Fruit fly (Drosophila melanogaster) whole organism, wandering third instar larva: ENCODE measurements around the gene tra.

Experiments used
- Abd-B ChIP-seq: fragments of >200 bp; optimal IDR thresholded peaks from 2 replicates; lab custom pipeline; 2017; ENCODE audit warnings: missing biosample characterization, missing genetic modification characterization
- CG32264 ChIP-seq: fragments of 200-800 bp; sonication (Bioruptor generic); optimal IDR thresholded peaks from 2 replicates; lab custom pipeline; 2016; ENCODE audit warnings: missing biosample characterization, missing genetic modification characterization
- CG9705 ChIP-seq: fragments of 200-800 bp; sonication (Bioruptor generic); optimal IDR thresholded peaks from 2 replicates; lab custom pipeline; 2018; ENCODE audit warnings: missing biosample characterization, mild to moderate bottlenecking, missing genetic modification characterization
- CrebA ChIP-seq: fragments of 200-800 bp; sonication (Bioruptor generic); optimal IDR thresholded peaks from 2 replicates; lab custom pipeline; 2016; ENCODE audit warnings: missing biosample characterization, mild to moderate bottlenecking, missing genetic modification characterization, borderline replicate concordance
- Dfd ChIP-seq: fragments of >200 bp; optimal IDR thresholded peaks from 2 replicates; lab custom pipeline; 2017; ENCODE audit warnings: missing biosample characterization, missing genetic modification characterization
- GATAd ChIP-seq: sonication (Bioruptor generic); optimal IDR thresholded peaks from 2 replicates; lab custom pipeline; 2016; ENCODE audit warnings: missing biosample characterization, missing genetic modification characterization
- HLH106 ChIP-seq: fragments of 200-800 bp; optimal IDR thresholded peaks from 3 replicates; lab custom pipeline; 2019; ENCODE audit warnings: missing biosample characterization, mild to moderate bottlenecking, missing genetic modification characterization, moderate library complexity
- Hr83 ChIP-seq: fragments of 200-300 bp; sonication (Bioruptor generic); optimal IDR thresholded peaks from 2 replicates; lab custom pipeline; 2016; ENCODE audit warnings: missing biosample characterization, mild to moderate bottlenecking, missing genetic modification characterization, moderate library complexity; ENCODE audit not compliant: poor library complexity, severe bottlenecking
- Jra ChIP-seq: sonication (Bioruptor generic); optimal IDR thresholded peaks from 2 replicates; lab custom pipeline; 2016; ENCODE audit warnings: missing biosample characterization, missing genetic modification characterization
- Mio ChIP-seq: sonication (Bioruptor generic); optimal IDR thresholded peaks from 2 replicates; lab custom pipeline; 2016; ENCODE audit warnings: missing biosample characterization, missing genetic modification characterization
- Myc ChIP-seq: fragments of >200 bp; optimal IDR thresholded peaks from 2 replicates; lab custom pipeline; 2017
- N ChIP-seq: fragments of >200 bp; optimal IDR thresholded peaks from 2 replicates; lab custom pipeline; 2018; ENCODE audit warnings: missing biosample characterization, missing external identifiers, missing genetic modification characterization
- OdsH ChIP-seq: fragments of 200-800 bp; sonication (Bioruptor generic); optimal IDR thresholded peaks from 2 replicates; lab custom pipeline; 2016; ENCODE audit warnings: missing biosample characterization, mild to moderate bottlenecking, missing genetic modification characterization
- Rel ChIP-seq, 2 experiments: fragments of 200-800 bp; sonication (Bioruptor generic) in 1 of 2; optimal IDR thresholded peaks; 2 replicates in 1 of 2; 3 replicates in 1 of 2; lab custom pipeline; 2016 to 2019; ENCODE audit warnings: mild to moderate bottlenecking in 2 of 2, missing biosample characterization in 2 of 2, missing genetic modification characterization in 2 of 2, moderate library complexity in 1 of 2
- Vsx2 ChIP-seq: fragments of 200-300, 225-300 bp; sonication (Bioruptor generic); optimal IDR thresholded peaks from 2 replicates; lab custom pipeline; 2018; ENCODE audit warnings: missing biosample characterization, missing genetic modification characterization; ENCODE audit not compliant: partially characterized antibody
- br ChIP-seq: fragments of 200-800 bp; sonication (Bioruptor generic); optimal IDR thresholded peaks from 2 replicates; lab custom pipeline; 2016; ENCODE audit warnings: missing biosample characterization, missing genetic modification characterization
- brk ChIP-seq: fragments of 200-800 bp; sonication (Bioruptor generic); optimal IDR thresholded peaks from 2 replicates; lab custom pipeline; 2016; ENCODE audit warnings: missing biosample characterization, mild to moderate bottlenecking, missing genetic modification characterization
- dl ChIP-seq, 2 experiments: fragments of 175-275, 200-275 bp in 1 of 2; fragments of 200-275 bp in 1 of 2; sonication (Bioruptor generic); optimal IDR thresholded peaks; lab custom pipeline; 2018; ENCODE audit warnings: mild to moderate bottlenecking in 2 of 2, missing biosample characterization in 2 of 2, missing genetic modification characterization in 2 of 2, moderate library complexity in 2 of 2; ENCODE audit not compliant: partially characterized antibody in 2 of 2, insufficient read depth in 1 of 2
- dmrt93B ChIP-seq: fragments of 200-800 bp; sonication (Bioruptor generic); optimal IDR thresholded peaks from 2 replicates; lab custom pipeline; 2018; ENCODE audit warnings: missing biosample characterization, mild to moderate bottlenecking, missing genetic modification characterization
- ey ChIP-seq: fragments of 200-800 bp; sonication (Bioruptor generic); optimal IDR thresholded peaks from 2 replicates; lab custom pipeline; 2016; ENCODE audit warnings: missing biosample characterization, missing genetic modification characterization
- foxo ChIP-seq, 2 experiments: fragments of 200-800 bp; sonication (Bioruptor generic); optimal IDR thresholded peaks; 2 replicates in 1 of 2; 3 replicates in 1 of 2; lab custom pipeline; 2016 to 2017; ENCODE audit warnings: missing biosample characterization in 2 of 2, missing genetic modification characterization in 2 of 2
- fru ChIP-seq: fragments of 200-800 bp; sonication (Bioruptor generic); optimal IDR thresholded peaks from 3 replicates; lab custom pipeline; 2016; ENCODE audit warnings: missing biosample characterization, mild to moderate bottlenecking, missing genetic modification characterization
- h ChIP-seq: fragments of 200-800 bp; sonication (Bioruptor generic); optimal IDR thresholded peaks from 3 replicates; lab custom pipeline; 2016; ENCODE audit warnings: missing biosample characterization, mild to moderate bottlenecking, missing genetic modification characterization
- jim ChIP-seq: fragments of 175-275, 200-325 bp; sonication (Bioruptor generic); optimal IDR thresholded peaks from 2 replicates; lab custom pipeline; 2016; ENCODE audit warnings: missing biosample characterization, mild to moderate bottlenecking, missing genetic modification characterization
- lola ChIP-seq: fragments of >200 bp; optimal IDR thresholded peaks from 2 replicates; lab custom pipeline; 2017; ENCODE audit warnings: missing biosample characterization, missing genetic modification characterization
- pan ChIP-seq: fragments of >200 bp; optimal IDR thresholded peaks from 2 replicates; lab custom pipeline; 2017
- psq ChIP-seq: fragments of 200-800 bp; sonication (Bioruptor generic); optimal IDR thresholded peaks from 3 replicates; lab custom pipeline; 2017; ENCODE audit warnings: missing biosample characterization, mild to moderate bottlenecking, missing genetic modification characterization, moderate library complexity
- rgr ChIP-seq: fragments of 200-800 bp; sonication (Bioruptor generic); optimal IDR thresholded peaks from 3 replicates; lab custom pipeline; 2016; ENCODE audit warnings: missing biosample characterization, mild to moderate bottlenecking, missing genetic modification characterization
- sage ChIP-seq: fragments of 200-800 bp; sonication (Bioruptor generic); optimal IDR thresholded peaks from 2 replicates; lab custom pipeline; 2016; ENCODE audit warnings: missing biosample characterization, mild to moderate bottlenecking, missing genetic modification characterization
- sv ChIP-seq: fragments of 200-800 bp; sonication (Bioruptor generic); optimal IDR thresholded peaks from 3 replicates; lab custom pipeline; 2016; ENCODE audit warnings: missing biosample characterization, missing genetic modification characterization
- usp ChIP-seq: fragments of >200 bp; optimal IDR thresholded peaks from 2 replicates; lab custom pipeline; 2017; ENCODE audit warnings: missing biosample characterization, missing genetic modification characterization

The tra gene

DNA sequence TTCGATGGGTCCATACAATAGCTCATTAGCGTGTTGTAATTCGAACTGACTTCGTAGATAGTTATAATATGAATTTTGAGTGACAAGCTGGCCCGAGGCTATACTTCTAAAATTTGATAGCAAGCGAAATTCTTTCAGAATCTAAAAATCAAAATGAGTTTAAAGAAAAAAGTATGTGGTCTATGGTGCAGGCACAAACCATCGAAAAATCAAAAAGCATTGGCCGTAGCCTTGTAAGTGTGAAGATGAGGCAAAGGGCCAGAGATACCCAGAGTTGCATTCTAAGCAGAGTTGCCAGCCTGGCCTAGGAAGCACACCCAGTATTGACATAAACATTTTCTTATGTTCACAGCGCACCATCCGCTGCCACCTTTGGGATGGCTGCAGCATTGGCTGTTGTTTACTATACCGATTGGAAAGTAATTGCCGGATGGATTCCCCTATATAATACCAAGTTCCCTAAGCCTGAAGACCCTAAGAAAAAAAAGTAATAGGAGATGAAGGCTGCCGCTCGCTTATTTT lies 24.1 kb downstream of the tra start, which contains the start of gene UQCR-6.4L:
Gene UQCR-6.4L (plus strand): TSS at position 51 of the 522 bp plus-strand sequence.
- TF ChIP-seq fru (GFP tag; lab: Kevin White, UChicago) (no peak), rgr (GFP tag; lab: Kevin White, UChicago) (no peak), jim (GFP tag; lab: Kevin White, UChicago) (no peak), Hr83 (GFP tag; lab: Kevin White, UChicago) (no peak), N (no peak), dmrt93B (no peak), sv (GFP tag; lab: Kevin White, UChicago) (no peak), dl (GFP tag; optimal IDR thresholded peaks at IDR 0.05; lab: Kevin White, UChicago; ENCODE audit: insufficient read depth in 1 of 2, partially characterized antibody in 2 of 2) (no peak), pan (no peak), GATAd (GFP tag; lab: Kevin White, UChicago) (no peak), foxo (GFP tag; optimal IDR thresholded peaks at IDR 0.05; lab: Kevin White, UChicago) (no peak), brk (GFP tag; lab: Kevin White, UChicago) (no peak), Mio (no peak), h (GFP tag; lab: Kevin White, UChicago) (no peak), Myc (lab: Kevin White, UChicago) (no peak)

- no peak for TF ChIP-seq br (GFP tag; lab: Kevin White, UChicago)
- TF ChIP-seq CG9705 (GFP tag; lab: Kevin White, UChicago), result no peak
- TF ChIP-seq Vsx2, result no peak
- TF ChIP-seq fru (GFP tag; lab: Kevin White, UChicago), result no peak
- TF ChIP-seq psq (GFP tag; lab: Kevin White, UChicago), result no peak
- TF ChIP-seq ey (GFP tag; lab: Kevin White, UChicago), result no peak
- no peak for TF ChIP-seq dmrt93B
- TF ChIP-seq OdsH (GFP tag; lab: Kevin White, UChicago), result no peak
- no peak for TF ChIP-seq Rel (GFP tag; optimal IDR thresholded peaks at IDR 0.05; lab: Kevin White, UChicago)
- TF ChIP-seq Rel (tag; optimal IDR thresholded peaks at IDR 0.05; lab: Kevin White, UChicago), result no peak
- TF ChIP-seq HLH106 (tag; lab: Kevin White, UChicago), result no peak
- TF ChIP-seq Abd-B, result no peak
- no peak for TF ChIP-seq brk (GFP tag; lab: Kevin White, UChicago)
- no peak for TF ChIP-seq sv (GFP tag; lab: Kevin White, UChicago)
- no peak for TF ChIP-seq GATAd (GFP tag; lab: Kevin White, UChicago)
- TF ChIP-seq CrebA (GFP tag; lab: Kevin White, UChicago), result no peak
- TF ChIP-seq N, result no peak
- TF ChIP-seq pan, result no peak
- no peak for TF ChIP-seq Dfd (GFP tag; lab: Kevin White, UChicago)
Measured at dm6 chr3L:16566093-16566492, 24.8 kb downstream of the tra start.

dm6 chr3L:16563361-16563760 lies 27.5 kb downstream of the tra start:
- TF ChIP-seq foxo (GFP tag; optimal IDR thresholded peaks at IDR 0.05; lab: Kevin White, UChicago) (peak in 1 of 2 experiments; percentile 4), sage (GFP tag; lab: Kevin White, UChicago) (no peak)
- TF ChIP-seq, all 38 proteins: peak for 1

DNA sequence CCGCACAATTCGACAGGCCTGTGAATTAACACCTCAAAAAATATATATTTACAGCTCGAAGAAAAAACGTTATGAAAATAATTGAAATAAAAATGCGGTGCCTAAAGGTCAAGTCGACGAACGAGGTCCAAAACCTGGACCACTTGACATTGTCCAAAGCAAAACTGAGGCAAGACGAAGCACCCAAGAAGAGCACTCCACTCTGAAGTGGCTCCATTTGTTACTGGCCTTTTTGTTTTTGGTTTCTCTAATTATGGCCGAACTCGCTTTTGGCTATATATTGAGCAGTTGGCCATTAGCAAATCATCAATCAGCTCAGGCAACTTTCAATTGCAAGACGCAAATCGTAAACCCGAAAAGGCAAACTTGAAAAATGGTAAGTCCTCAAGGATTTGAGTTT lies 34.3 kb downstream of the tra start, which contains the start of gene CG4229:
Gene CG4229 (plus strand): TSS at position 301 of the 400 bp plus-strand sequence.
- TF ChIP-seq Vsx2 (no peak), psq (GFP tag; lab: Kevin White, UChicago) (no peak), Mio (no peak), CG32264 (GFP tag; lab: Kevin White, UChicago) (no peak), Rel (GFP tag; optimal IDR thresholded peaks at IDR 0.05; lab: Kevin White, UChicago) (no peak), Rel (tag; optimal IDR thresholded peaks at IDR 0.05; lab: Kevin White, UChicago) (no peak), Jra (GFP tag; lab: Kevin White, UChicago) (no peak), brk (GFP tag; lab: Kevin White, UChicago) (no peak)

DNA sequence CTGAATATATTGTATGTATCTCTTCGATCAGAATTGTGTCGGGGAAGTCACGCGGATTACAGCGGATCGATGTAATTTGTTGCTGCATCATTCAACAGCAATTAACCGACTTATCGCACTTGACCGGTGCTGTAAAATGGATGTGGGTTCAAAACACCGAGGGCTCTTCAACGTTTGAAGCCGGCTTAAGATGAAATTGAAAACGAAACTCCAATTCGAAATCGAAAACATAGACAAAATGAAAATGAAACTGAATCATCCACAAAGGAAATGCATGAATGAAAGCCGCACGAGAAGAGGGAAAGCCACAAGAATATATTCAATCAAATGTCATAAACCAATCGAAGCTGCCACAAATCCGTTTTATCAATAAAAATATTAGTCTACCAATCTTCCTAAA lies 44.7 kb downstream of the tra start:
- TF ChIP-seq foxo (GFP tag; optimal IDR thresholded peaks at IDR 0.05; lab: Kevin White, UChicago), result no peak
- no peak for TF ChIP-seq Jra (GFP tag; lab: Kevin White, UChicago)
- TF ChIP-seq br (GFP tag; lab: Kevin White, UChicago), result no peak
- no peak for TF ChIP-seq pan
- TF ChIP-seq lola (GFP tag; lab: Kevin White, UChicago), result no peak
- TF ChIP-seq h (GFP tag; lab: Kevin White, UChicago), result no peak
- TF ChIP-seq CG9705 (GFP tag; lab: Kevin White, UChicago), result no peak
- TF ChIP-seq Hr83 (GFP tag; lab: Kevin White, UChicago), result no peak
- no peak for TF ChIP-seq dl (GFP tag; optimal IDR thresholded peaks at IDR 0.05; lab: Kevin White, UChicago; ENCODE audit: insufficient read depth in 1 of 2, partially characterized antibody in 2 of 2)
- TF ChIP-seq OdsH (GFP tag; lab: Kevin White, UChicago), result no peak
- no peak for TF ChIP-seq fru (GFP tag; lab: Kevin White, UChicago)
- no peak for TF ChIP-seq usp (GFP tag; lab: Kevin White, UChicago)
- TF ChIP-seq CG32264 (GFP tag; lab: Kevin White, UChicago), result no peak
- no peak for TF ChIP-seq CrebA (GFP tag; lab: Kevin White, UChicago)
- no peak for TF ChIP-seq dmrt93B
- TF ChIP-seq Myc (lab: Kevin White, UChicago), result no peak
- no peak for TF ChIP-seq ey (GFP tag; lab: Kevin White, UChicago)
- no peak for TF ChIP-seq psq (GFP tag; lab: Kevin White, UChicago)
- no peak for TF ChIP-seq rgr (GFP tag; lab: Kevin White, UChicago)
- TF ChIP-seq Mio, result no peak
